Worm (Caenorhabditis elegans) whole organism, L4/young adult: ENCODE measurements around the gene cyp-31A3.

ENCODE experiments used
- W03F9.2 ChIP-seq: fragments of 150-350 bp; optimal IDR thresholded peaks from 2 replicates; lab custom pipeline; 2014; ENCODE audit warnings: missing biosample characterization, missing genetic modification characterization
- dao-5 ChIP-seq: sonication (generic microtip); optimal IDR thresholded peaks from 2 replicates; lab custom pipeline; 2016; ENCODE audit warnings: missing genotype, missing genetic modification characterization, moderate library complexity, missing compliant biosample characterization
- him-1 ChIP-seq: sonication (generic microtip); optimal IDR thresholded peaks from 2 replicates; lab custom pipeline; 2016; ENCODE audit warnings: missing genotype, missing genetic modification reagents, missing genetic modification characterization, missing compliant biosample characterization

The cyp-31A3 gene

ce11 chrIV:4795111-4795510 is 34.3 kb downstream of the cyp-31A3 start:
- TF ChIP-seq dao-5 (tag; lab: Kevin White, UChicago) (no peak), W03F9.2 (tag; lab: Kevin White, UChicago) (no peak), him-1 (tag; lab: Kevin White, UChicago) (no peak)

- peak; percentile 9 for TF ChIP-seq W03F9.2 (tag; lab: Kevin White, UChicago)
- TF ChIP-seq dao-5 (tag; lab: Kevin White, UChicago) = no peak
These were observed 38.3 kb downstream of the cyp-31A3 start, which contains the start of gene eor-1 for ce11 chrIV:4799114-4799513. Gene eor-1, minus strand, starts transcription at chrIV:4799178.

- no peak for TF ChIP-seq W03F9.2 (tag; lab: Kevin White, UChicago)
- no peak for TF ChIP-seq him-1 (tag; lab: Kevin White, UChicago)
- TF ChIP-seq dao-5 (tag; lab: Kevin White, UChicago) = no peak
These were observed 41.6 kb downstream of the cyp-31A3 start, which contains the start of gene dpf-7 for ce11 chrIV:4802494-4802893. Gene dpf-7, minus strand, starts transcription at chrIV:4802594.

ce11 chrIV:4806486-4806885 is 45.6 kb downstream of the cyp-31A3 start, which contains the start of gene dpf-5:
Gene dpf-5, minus strand, starts transcription at chrIV:4806586.
- no peak for TF ChIP-seq dao-5 (tag; lab: Kevin White, UChicago)
- no peak for TF ChIP-seq W03F9.2 (tag; lab: Kevin White, UChicago)
- no peak for TF ChIP-seq him-1 (tag; lab: Kevin White, UChicago)

DNA sequence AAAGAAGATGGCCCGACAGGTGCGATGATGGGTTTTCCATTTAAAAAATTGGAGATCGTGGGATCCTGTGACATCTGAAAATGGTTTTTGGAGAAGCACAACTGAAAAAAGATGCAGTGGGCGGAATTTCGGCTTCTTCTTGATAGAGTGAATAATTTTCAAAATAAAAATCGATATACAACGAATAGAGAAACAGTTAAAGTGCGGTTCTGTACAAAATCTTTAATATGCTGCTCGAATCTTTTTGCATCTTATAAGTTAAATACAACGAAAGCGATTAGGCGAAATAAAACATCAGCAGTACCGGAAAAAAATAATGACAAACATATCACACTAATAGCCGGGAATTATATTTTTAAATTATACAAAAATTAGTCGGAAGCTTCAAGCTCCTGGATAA is 46.4 kb downstream of the cyp-31A3 start, which contains the start of gene H06H21.11:
H06H21.11 (minus strand) TSS at position 101 of the 400 bp plus-strand sequence.
- TF ChIP-seq dao-5 (tag; lab: Kevin White, UChicago) (no peak), W03F9.2 (tag; lab: Kevin White, UChicago) (no peak), him-1 (tag; lab: Kevin White, UChicago) (no peak)

ce11 chrIV:4809397-4809796 is 48.5 kb downstream of the cyp-31A3 start, which contains the start of gene ubxn-6:
Gene ubxn-6, minus strand, starts transcription at chrIV:4809497.
- no peak for TF ChIP-seq dao-5 (tag; lab: Kevin White, UChicago)
- TF ChIP-seq W03F9.2 (tag; lab: Kevin White, UChicago) = no peak
- no peak for TF ChIP-seq him-1 (tag; lab: Kevin White, UChicago)

- TF ChIP-seq dao-5 (tag; lab: Kevin White, UChicago) = no peak
- TF ChIP-seq W03F9.2 (tag; lab: Kevin White, UChicago) = no peak
- no peak for TF ChIP-seq him-1 (tag; lab: Kevin White, UChicago)
These were observed 49.0 kb downstream of the cyp-31A3 start, which contains the start of gene H06H21.37 for ce11 chrIV:4809813-4810212. Gene H06H21.37, minus strand, starts transcription at chrIV:4809974.

DNA sequence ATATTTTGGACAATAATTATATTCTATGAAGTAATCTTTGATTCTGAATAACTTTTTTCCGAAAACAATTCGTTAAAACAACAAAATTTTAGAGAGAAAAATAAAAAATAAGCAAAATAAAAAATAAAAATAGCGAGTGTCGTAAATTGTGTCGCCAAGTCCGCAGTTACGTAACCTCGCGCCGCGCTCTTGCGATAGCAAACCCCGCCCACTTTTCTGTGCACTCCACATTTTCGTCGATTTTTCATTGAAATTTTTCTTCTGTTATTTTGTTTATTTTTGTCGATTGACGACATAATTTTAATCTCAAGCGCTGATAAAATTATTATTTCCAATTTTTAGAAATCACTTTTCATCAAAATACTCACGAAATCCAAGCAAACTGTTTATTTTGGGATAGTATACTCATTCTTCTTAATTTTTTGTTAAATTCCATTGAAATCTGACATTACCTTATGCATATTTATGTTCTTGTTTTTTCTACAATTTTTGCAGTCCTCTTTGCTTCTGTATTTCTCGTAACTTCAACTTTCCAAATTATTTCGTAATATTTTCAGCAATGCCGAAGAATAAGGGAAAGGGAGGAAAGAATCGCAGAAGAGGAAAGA is 49.6 kb downstream of the cyp-31A3 start, which contains the start of gene eif-1.A:
eif-1.A (plus strand) TSS at position 558 of the 608 bp plus-strand sequence.
- TF ChIP-seq W03F9.2 (tag; lab: Kevin White, UChicago) = peak; percentile 91
- no peak for TF ChIP-seq him-1 (tag; lab: Kevin White, UChicago)

ce11 chrIV:4811863-4812262 is 51.0 kb downstream of the cyp-31A3 start, which contains the start of gene srw-95:
Gene srw-95, plus strand, starts transcription at chrIV:4812075.
- TF ChIP-seq dao-5 (tag; lab: Kevin White, UChicago) (no peak), W03F9.2 (tag; lab: Kevin White, UChicago) (no peak), him-1 (tag; lab: Kevin White, UChicago) (no peak)
